In genomic region chr2L:6614229-6614935, dm6 we compare ENCODE assay signal across 4 fruit fly cellular contexts.
TF ChIP-seq lines count a peak whose summit lies in the region.

No protein-coding gene starts in this region.

- no peak for TF ChIP-seq CTCF in whole organism, embryonic (GFP tag; optimal IDR thresholded peaks at IDR 0.05; lab: Kevin White, UChicago)

TF ChIP-seq in whole organism, adult, 20 proteins besides CTCF, POLR2A, EP300 and RAD21:
- TF ChIP-seq cic (GFP tag; optimal IDR thresholded peaks at IDR 0.05; lab: Kevin White, UChicago) (peak; percentile 55), Mnt (GFP tag; optimal IDR thresholded peaks at IDR 0.05; lab: Kevin White, UChicago) (peak; percentile 71), kay (GFP tag; lab: Kevin White, UChicago; ENCODE audit: borderline replicate concordance) (peak; percentile 81), tj (GFP tag; optimal IDR thresholded peaks at IDR 0.05; lab: Kevin White, UChicago) (peak; percentile 89), CG11617 (GFP tag; optimal IDR thresholded peaks at IDR 0.05; lab: Kevin White, UChicago) (no peak), CG12768 (GFP tag; optimal IDR thresholded peaks at IDR 0.05; lab: Kevin White, UChicago) (peak; percentile 32)

TF ChIP-seq in whole organism, embryonic, 481 proteins besides CTCF, POLR2A, EP300 and RAD21:
- TF ChIP-seq lbe (GFP tag; optimal IDR thresholded peaks at IDR 0.05; lab: Kevin White, UChicago) (no peak), Mes4 (GFP tag; optimal IDR thresholded peaks at IDR 0.05; lab: Kevin White, UChicago) (no peak), sc (optimal IDR thresholded peaks at IDR 0.05; lab: Kevin White, UChicago) (no peak), sc (GFP tag; optimal IDR thresholded peaks at IDR 0.05; lab: Kevin White, UChicago) (no peak), Pdp1 (GFP tag; optimal IDR thresholded peaks at IDR 0.05; lab: Kevin White, UChicago) (peak in 1 of 2 experiments; percentile 19), HHEX (GFP tag; optimal IDR thresholded peaks at IDR 0.05; lab: Kevin White, UChicago) (no peak), sens (GFP tag; lab: Kevin White, UChicago) (peak; percentile 52), Med (GFP tag; lab: Kevin White, UChicago) (peak; percentile 7), Hey (tag; optimal IDR thresholded peaks at IDR 0.05; lab: Kevin White, UChicago) (peak; percentile 57), CG8388 (GFP tag; optimal IDR thresholded peaks at IDR 0.05; lab: Kevin White, UChicago) (no peak), CG9215 (GFP tag; IDR thresholded peaks at IDR 0.05; lab: Robert Waterston, UW) (no peak), cwo (GFP tag; optimal IDR thresholded peaks at IDR 0.05; lab: Kevin White, UChicago) (peak; percentile 4), CG9609 (GFP tag; optimal IDR thresholded peaks at IDR 0.05; lab: Kevin White, UChicago) (no peak), gcm2 (GFP tag; optimal IDR thresholded peaks at IDR 0.05; lab: Kevin White, UChicago) (no peak), schlank (tag; optimal IDR thresholded peaks at IDR 0.05; lab: Kevin White, UChicago) (no peak), cg (GFP tag; optimal IDR thresholded peaks at IDR 0.05; lab: Kevin White, UChicago) (no peak), h (optimal IDR thresholded peaks at IDR 0.05; lab: Kevin White, UChicago) (no peak)

TF ChIP-seq in whole organism, prepupa, 60 proteins besides CTCF, POLR2A, EP300 and RAD21:
- TF ChIP-seq svp (GFP tag; lab: Kevin White, UChicago) (peak; percentile 36), CG4318 (GFP tag; optimal IDR thresholded peaks at IDR 0.05; lab: Kevin White, UChicago) (no peak)

TF ChIP-seq in whole organism, wandering third instar larva, 38 proteins besides CTCF, POLR2A, EP300 and RAD21:
- TF ChIP-seq Hr78 (GFP tag; optimal IDR thresholded peaks at IDR 0.05; lab: Kevin White, UChicago): no peak
- TF ChIP-seq h (GFP tag; optimal IDR thresholded peaks at IDR 0.05; lab: Kevin White, UChicago): peak; percentile 2
- TF ChIP-seq sv (GFP tag; optimal IDR thresholded peaks at IDR 0.05; lab: Kevin White, UChicago): no peak
- TF ChIP-seq Hr83 (GFP tag; optimal IDR thresholded peaks at IDR 0.05; lab: Kevin White, UChicago; ENCODE audit: poor library complexity, severe bottlenecking): no peak
- TF ChIP-seq jim (GFP tag; optimal IDR thresholded peaks at IDR 0.05; lab: Kevin White, UChicago): no peak
- TF ChIP-seq psq (GFP tag; optimal IDR thresholded peaks at IDR 0.05; lab: Kevin White, UChicago): no peak
- no peak for TF ChIP-seq foxo (GFP tag; optimal IDR thresholded peaks at IDR 0.05; lab: Kevin White, UChicago)
- TF ChIP-seq Rel (GFP tag; optimal IDR thresholded peaks at IDR 0.05; lab: Kevin White, UChicago): no peak
- TF ChIP-seq Rel (tag; optimal IDR thresholded peaks at IDR 0.05; lab: Kevin White, UChicago): peak; percentile 82
